Worm (Caenorhabditis elegans) whole organism, L1 larva: ENCODE measurements around the gene ZK792.7.

ENCODE experiments used
- ceh-90 ChIP-seq: sonication (generic microtip); optimal IDR thresholded peaks from 2 replicates; lab custom pipeline; 2016; ENCODE audit warnings: missing genetic modification characterization, missing compliant biosample characterization
- fkh-10 ChIP-seq: sonication (generic microtip); optimal IDR thresholded peaks from 2 replicates; lab custom pipeline; 2017; ENCODE audit warnings: missing biosample characterization, missing genetic modification reagents, missing genetic modification characterization
- fos-1 ChIP-seq: fragments of 150-350 bp; optimal IDR thresholded peaks from 2 replicates; lab custom pipeline; 2014; ENCODE audit warnings: missing biosample characterization, missing genetic modification characterization
- grh-1 ChIP-seq: fragments of 200-800 bp; sonication (Bioruptor generic); IDR thresholded peaks from 2 replicates; pipeline ENCODE4 v1.3.6; 2022; ENCODE audit warnings: missing genetic modification reagents, missing genetic modification characterization, missing compliant biosample characterization
- nhr-28 ChIP-seq: fragments of 150-350 bp; optimal IDR thresholded peaks from 2 replicates; lab custom pipeline; 2014; ENCODE audit warnings: missing biosample characterization, missing genetic modification characterization
- nhr-71 ChIP-seq: sonication (generic microtip); optimal IDR thresholded peaks from 2 replicates; lab custom pipeline; 2016; ENCODE audit warnings: mild to moderate bottlenecking, missing genetic modification characterization, moderate library complexity, missing compliant biosample characterization

DNA sequence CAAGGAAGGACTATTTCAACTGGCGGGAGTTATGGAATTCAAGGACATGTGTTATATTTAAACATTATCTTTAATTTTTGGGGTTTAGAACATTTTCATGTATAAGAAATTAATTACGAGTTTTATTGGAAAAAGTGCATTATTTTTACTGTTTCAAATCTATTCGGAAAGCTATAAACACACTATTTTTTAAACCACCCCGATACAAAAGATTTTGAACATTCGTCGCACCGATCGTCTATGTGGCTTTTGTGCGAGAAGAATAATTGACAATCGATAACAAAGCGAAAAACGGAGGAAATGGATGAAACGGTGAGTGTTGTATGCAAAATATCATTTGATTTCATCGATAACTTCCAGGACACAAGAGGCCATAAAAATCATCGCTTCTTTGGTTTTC is 29.2 kb upstream of the ZK792.7 start, which contains the start of gene ZK809.9:
- no peak for TF ChIP-seq grh-1 (GFP tag; lab: Robert Waterston, UW)
- TF ChIP-seq fos-1 (tag; lab: Kevin White, UChicago), result no peak
- no peak for TF ChIP-seq fkh-10 (GFP tag; lab: Kevin White, UChicago)
- TF ChIP-seq nhr-28, result no peak
- TF ChIP-seq ceh-90 (tag; lab: Kevin White, UChicago), result no peak
- TF ChIP-seq nhr-71, result no peak
